Worm (Caenorhabditis elegans) whole organism, L3 larva: Measurements from ENCODE around the gene F56D2.2.

Experiments
- R02D3.7 ChIP-seq: fragments of 150-350 bp; optimal IDR thresholded peaks from 2 replicates; lab custom pipeline; 2014; ENCODE audit warnings: missing biosample characterization, missing genetic modification characterization
- aly-2 ChIP-seq: fragments of 150-350 bp; optimal IDR thresholded peaks from 2 replicates; lab custom pipeline; 2014; ENCODE audit warnings: missing biosample characterization, missing genetic modification characterization
- ceh-16 ChIP-seq: sonication (generic microtip); optimal IDR thresholded peaks from 2 replicates; lab custom pipeline; 2017; ENCODE audit warnings: missing biosample characterization, missing genetic modification characterization
- ceh-28 ChIP-seq: fragments of 150-350 bp; optimal IDR thresholded peaks from 2 replicates; lab custom pipeline; 2014; ENCODE audit warnings: missing biosample characterization, missing genetic modification reagents, missing genetic modification characterization
- ceh-82 ChIP-seq: fragments of 150-350 bp; optimal IDR thresholded peaks from 2 replicates; lab custom pipeline; 2014; ENCODE audit warnings: missing biosample characterization, missing genetic modification characterization
- daf-12 ChIP-seq: fragments of 150-350 bp; optimal IDR thresholded peaks from 2 replicates; lab custom pipeline; 2014; ENCODE audit warnings: missing biosample characterization, missing genetic modification reagents, missing genetic modification characterization
- elt-1 ChIP-seq: fragments of 150-350 bp; optimal IDR thresholded peaks from 2 replicates; lab custom pipeline; 2014; ENCODE audit warnings: missing biosample characterization, missing genetic modification characterization
- fkh-2 ChIP-seq: fragments of 150-350 bp; optimal IDR thresholded peaks from 2 replicates; lab custom pipeline; 2014; ENCODE audit warnings: missing biosample characterization, missing genetic modification reagents, missing genetic modification characterization
- fos-1 ChIP-seq: fragments of 150-350 bp; optimal IDR thresholded peaks from 2 replicates; lab custom pipeline; 2014; ENCODE audit warnings: missing biosample characterization, missing genetic modification characterization
- hmg-11 ChIP-seq: sonication (generic microtip); optimal IDR thresholded peaks from 2 replicates; lab custom pipeline; 2016; ENCODE audit warnings: missing genetic modification characterization, missing compliant biosample characterization
- jun-1 ChIP-seq: fragments of 150-350 bp; optimal IDR thresholded peaks from 2 replicates; lab custom pipeline; 2014; ENCODE audit warnings: missing biosample characterization, missing genetic modification reagents, missing genetic modification characterization
- lin-15B ChIP-seq: fragments of 150-350 bp; optimal IDR thresholded peaks from 2 replicates; lab custom pipeline; 2014; ENCODE audit warnings: missing biosample characterization, missing genetic modification characterization
- lin-39 ChIP-seq: fragments of 150-350 bp; optimal IDR thresholded peaks from 2 replicates; lab custom pipeline; 2018; ENCODE audit warnings: missing biosample characterization, missing genetic modification reagents, missing genetic modification characterization
- mdl-1 ChIP-seq: fragments of 150-350 bp; optimal IDR thresholded peaks from 2 replicates; lab custom pipeline; 2014; ENCODE audit warnings: missing biosample characterization, missing genetic modification characterization
- mml-1 ChIP-seq: fragments of 150-350 bp; sonication (generic microtip); optimal IDR thresholded peaks from 3 replicates; lab custom pipeline; 2014; ENCODE audit warnings: missing biosample characterization, missing genetic modification characterization
- nfya-1 ChIP-seq: sonication (generic microtip); optimal IDR thresholded peaks from 2 replicates; lab custom pipeline; 2017; ENCODE audit warnings: missing genetic modification characterization, mild to moderate bottlenecking, missing compliant biosample characterization, antibody characterized with exemption, moderate library complexity; ENCODE audit not compliant: insufficient read depth
- nhr-11 ChIP-seq: fragments of 150-350 bp; optimal IDR thresholded peaks from 2 replicates; lab custom pipeline; 2014; ENCODE audit warnings: missing biosample characterization, missing genetic modification characterization
- nhr-12 ChIP-seq: fragments of 150-350 bp; optimal IDR thresholded peaks from 2 replicates; lab custom pipeline; 2014; ENCODE audit warnings: missing biosample characterization, missing genetic modification characterization
- nhr-237 ChIP-seq: fragments of 150-350 bp; optimal IDR thresholded peaks from 2 replicates; lab custom pipeline; 2014; ENCODE audit warnings: missing biosample characterization, missing genetic modification characterization
- nhr-25 ChIP-seq: sonication (generic microtip); optimal IDR thresholded peaks from 2 replicates; lab custom pipeline; 2017; ENCODE audit warnings: missing biosample characterization, missing genetic modification characterization
- nhr-43 ChIP-seq: sonication (generic microtip); optimal IDR thresholded peaks from 2 replicates; lab custom pipeline; 2016; ENCODE audit warnings: mild to moderate bottlenecking, missing genetic modification characterization, missing compliant biosample characterization; ENCODE audit not compliant: poor library complexity, severe bottlenecking
- nhr-77 ChIP-seq: fragments of 150-350 bp; optimal IDR thresholded peaks from 2 replicates; lab custom pipeline; 2014; ENCODE audit warnings: missing biosample characterization, missing genetic modification characterization
- pha-4 ChIP-seq: fragments of 150-350 bp; optimal IDR thresholded peaks from 2 replicates; lab custom pipeline; 2014; ENCODE audit warnings: missing biosample characterization, missing genetic modification reagents, missing genetic modification characterization
- sea-2 ChIP-seq: fragments of 150-350 bp; sonication (generic microtip); optimal IDR thresholded peaks from 4 replicates; lab custom pipeline; 2014; ENCODE audit warnings: missing biosample characterization, missing genetic modification reagents, missing genetic modification characterization
- tbx-2 ChIP-seq: sonication (generic microtip); optimal IDR thresholded peaks from 2 replicates; lab custom pipeline; 2016; ENCODE audit warnings: mild to moderate bottlenecking, missing genetic modification characterization, missing compliant biosample characterization
- unc-39 ChIP-seq: sonication (generic microtip); optimal IDR thresholded peaks from 4 replicates; lab custom pipeline; 2017; ENCODE audit warnings: missing biosample characterization, missing genetic modification characterization
- unc-62 ChIP-seq: fragments of 150-350 bp; sonication (generic microtip); optimal IDR thresholded peaks from 4 replicates; lab custom pipeline; 2014; ENCODE audit warnings: missing biosample characterization, missing genetic modification reagents, missing genetic modification characterization
- zag-1 ChIP-seq: fragments of 150-350 bp; optimal IDR thresholded peaks from 2 replicates; lab custom pipeline; 2014; ENCODE audit warnings: missing biosample characterization, missing genetic modification characterization

The F56D2.2 gene

ce11 chrIII:5570814-5571443 lies 16.1 kb upstream of the F56D2.2 start:
- TF ChIP-seq fkh-2 (tag; lab: Kevin White, UChicago) (no peak), nfya-1 (tag; lab: Kevin White, UChicago) (peak; percentile 10), lin-39 (tag; lab: Kevin White, UChicago) (peak; percentile 36), R02D3.7 (tag; lab: Kevin White, UChicago) (no peak)

DNA sequence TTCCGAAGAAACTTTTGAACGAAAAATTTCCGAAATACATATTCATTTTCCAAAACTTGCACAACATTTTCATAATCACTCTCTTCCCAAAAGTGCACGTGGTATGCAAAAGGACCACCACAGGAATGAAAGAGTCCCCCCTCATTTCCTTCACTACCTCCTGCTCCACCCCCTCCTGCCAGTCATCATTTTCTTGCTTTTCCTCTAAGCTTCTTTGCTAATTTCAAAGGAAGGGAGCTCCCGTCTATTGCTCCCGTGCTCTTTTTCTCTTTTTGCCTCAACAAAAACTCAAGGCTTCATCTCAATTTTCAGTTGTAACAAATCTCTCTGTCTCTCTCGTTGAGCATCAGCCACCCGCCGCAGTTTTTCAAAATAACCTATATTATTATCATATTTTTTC lies 14.3 kb upstream of the F56D2.2 start:
- peak; percentile 16 for TF ChIP-seq nfya-1 (tag; lab: Kevin White, UChicago)
- no peak for TF ChIP-seq nhr-11 (tag; lab: Kevin White, UChicago)
- TF ChIP-seq ceh-28 (tag; lab: Kevin White, UChicago), result no peak
- no peak for TF ChIP-seq nhr-43 (tag; lab: Kevin White, UChicago)
- no peak for TF ChIP-seq fos-1 (tag; lab: Kevin White, UChicago)

DNA sequence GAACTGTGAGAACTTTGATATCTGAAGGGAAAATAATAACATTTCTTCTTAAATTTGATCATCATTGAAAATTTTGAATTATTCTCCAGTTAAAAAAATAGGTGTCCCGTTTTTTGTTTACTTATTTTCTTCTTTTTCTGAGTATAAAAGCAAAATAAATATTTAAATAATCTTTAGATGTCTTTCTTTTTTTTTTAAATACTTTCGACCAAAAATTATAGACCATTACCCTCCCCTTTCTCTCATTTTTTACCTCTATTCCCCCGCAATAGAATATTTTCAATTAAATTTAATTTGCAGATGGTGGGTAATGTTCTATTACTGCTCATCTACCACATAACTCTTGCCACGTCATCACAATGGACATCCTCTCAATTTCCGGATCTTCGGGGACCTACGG lies 13.4 kb upstream of the F56D2.2 start, which contains the start of gene molo-1:
Gene molo-1 (plus strand): TSS at position 301 of the 400 bp plus-strand sequence.
- no peak for TF ChIP-seq nhr-237 (tag; lab: Kevin White, UChicago)
- TF ChIP-seq lin-15B, result no peak
- no peak for TF ChIP-seq daf-12 (tag; lab: Kevin White, UChicago)
- TF ChIP-seq nhr-77 (tag; lab: Kevin White, UChicago), result no peak
- no peak for TF ChIP-seq ceh-16 (tag; lab: Kevin White, UChicago)
- TF ChIP-seq nhr-25 (tag; lab: Kevin White, UChicago), result no peak
- no peak for TF ChIP-seq mml-1 (tag; lab: Kevin White, UChicago)
- no peak for TF ChIP-seq zag-1 (tag; lab: Kevin White, UChicago)
- no peak for TF ChIP-seq unc-39 (tag; lab: Kevin White, UChicago)

DNA sequence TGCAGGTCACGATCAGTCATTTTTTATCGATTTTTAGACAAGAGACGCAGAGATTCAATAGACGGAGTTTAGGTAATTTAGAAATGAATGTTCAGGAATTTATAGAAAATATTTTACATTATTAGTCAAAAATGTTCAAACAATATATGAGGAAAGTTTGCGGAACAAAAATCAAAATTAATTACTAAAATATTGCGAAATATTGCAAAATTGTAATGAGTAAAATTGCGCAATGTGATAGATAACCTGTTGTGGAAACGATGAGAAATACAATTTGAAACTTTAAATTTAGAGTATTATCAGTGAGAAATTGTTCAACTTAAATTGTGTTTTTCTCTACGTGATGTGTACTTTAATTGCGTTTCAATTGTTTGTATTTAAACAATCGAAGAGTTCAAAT lies 6.0 kb upstream of the F56D2.2 start, which contains the start of gene F56D2.5:
Gene F56D2.5 (minus strand): TSS at position 371 of the 400 bp plus-strand sequence.
- peak; percentile 69 for TF ChIP-seq ceh-28 (tag; lab: Kevin White, UChicago)
- no peak for TF ChIP-seq mdl-1 (tag; lab: Kevin White, UChicago)
- TF ChIP-seq, all 47 proteins: peak for 1

DNA sequence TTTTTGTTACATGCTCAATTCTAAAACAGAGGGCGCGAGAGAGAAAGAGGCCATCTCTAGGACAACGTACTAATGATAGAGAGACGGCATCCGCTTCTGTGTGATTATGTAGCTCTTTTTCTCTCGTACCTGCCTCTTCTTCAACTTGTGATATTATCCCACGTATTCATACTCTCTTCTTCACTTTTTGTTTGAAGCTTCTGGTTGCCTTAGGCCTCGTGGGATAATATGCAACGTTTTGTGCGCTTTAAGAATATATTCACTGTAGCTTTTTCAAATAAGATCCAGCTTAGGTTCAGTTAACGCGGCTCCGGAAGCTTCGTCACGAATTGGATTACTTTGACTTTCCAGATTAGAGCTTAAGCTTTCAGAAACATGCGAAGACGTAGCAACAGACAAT lies 4.3 kb upstream of the F56D2.2 start, which contains the start of the genes F56D2.8 and uev-2:
Gene F56D2.8 (minus strand): TSS at position 101 of the 400 bp plus-strand sequence.
Gene uev-2 (plus strand): TSS at position 360 of the 400 bp plus-strand sequence.
- TF ChIP-seq elt-1 (tag; lab: Kevin White, UChicago), result no peak
- TF ChIP-seq lin-15B, result no peak
- no peak for TF ChIP-seq R02D3.7 (tag; lab: Kevin White, UChicago)
- no peak for TF ChIP-seq ceh-82 (tag; lab: Kevin White, UChicago)
- TF ChIP-seq nhr-11 (tag; lab: Kevin White, UChicago), result no peak
- no peak for TF ChIP-seq lin-39 (tag; lab: Kevin White, UChicago)
- TF ChIP-seq ceh-28 (tag; lab: Kevin White, UChicago), result no peak
- TF ChIP-seq daf-12 (tag; lab: Kevin White, UChicago), result no peak
- TF ChIP-seq sea-2 (GFP tag; lab: Kevin White, UChicago), result no peak
- no peak for TF ChIP-seq unc-62 (GFP tag; lab: Kevin White, UChicago)

DNA sequence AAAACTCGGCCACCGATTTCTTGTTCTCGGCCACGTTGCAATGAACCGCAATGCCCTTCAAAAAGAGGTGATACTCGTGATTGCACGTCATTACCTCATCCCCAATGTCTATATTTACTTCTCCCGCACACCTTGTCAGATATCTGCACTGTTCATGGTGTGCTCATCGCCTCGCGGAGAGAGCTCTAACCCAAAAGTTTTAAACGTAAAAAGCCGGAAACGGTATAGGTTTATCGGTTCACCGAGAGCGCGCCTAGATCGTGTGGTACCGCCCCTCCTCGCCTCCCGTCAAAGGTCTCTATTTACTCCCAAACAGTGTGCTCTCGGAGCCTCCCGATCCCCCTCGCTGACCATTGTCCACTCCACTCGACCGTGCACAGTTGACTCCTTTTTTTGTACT lies 2.4 kb upstream of the F56D2.2 start, which contains the start of gene F56D2.3:
Gene F56D2.3 (plus strand): TSS at position 301 of the 400 bp plus-strand sequence.
- TF ChIP-seq pha-4, result peak; percentile 2
- no peak for TF ChIP-seq tbx-2 (tag; lab: Kevin White, UChicago)

- TF ChIP-seq nhr-12 (no peak), zag-1 (tag; lab: Kevin White, UChicago) (no peak), aly-2 (tag; lab: Kevin White, UChicago) (no peak), fos-1 (tag; lab: Kevin White, UChicago) (no peak), nhr-25 (tag; lab: Kevin White, UChicago) (no peak), nhr-237 (tag; lab: Kevin White, UChicago) (no peak), hmg-11 (no peak), fkh-2 (tag; lab: Kevin White, UChicago) (no peak), jun-1 (tag; lab: Kevin White, UChicago) (no peak), mml-1 (tag; lab: Kevin White, UChicago) (no peak), sea-2 (GFP tag; lab: Kevin White, UChicago) (no peak)
- TF ChIP-seq, all 47 proteins: peak for 0
These were observed 1.4 kb upstream of the F56D2.2 start for ce11 chrIII:5585711-5586110.
